Worm (Caenorhabditis elegans) whole organism, L4 larva: ENCODE data around the gene str-226.

Experiments used
- F44E2.7 ChIP-seq: fragments of 200-800 bp; sonication (Bioruptor generic); IDR thresholded peaks from 2 replicates; pipeline ENCODE4 v2.1.2; 2022; ENCODE audit warnings: missing genetic modification characterization, missing compliant biosample characterization
- lsy-2 ChIP-seq, 2 experiments: fragments of 150-350 bp in 1 of 2; sonication (generic microtip) in 1 of 2; optimal IDR thresholded peaks; 2 replicates each; lab custom pipeline; 2014 to 2017; ENCODE audit warnings: missing biosample characterization in 2 of 2, missing genetic modification characterization in 2 of 2
- mxl-3 ChIP-seq: fragments of 200-800 bp; sonication (Bioruptor generic); optimal IDR thresholded peaks from 2 replicates; lab custom pipeline; 2018; ENCODE audit warnings: mild to moderate bottlenecking, missing genetic modification characterization, missing compliant biosample characterization
- nhr-11 ChIP-seq: fragments of 150-350 bp; optimal IDR thresholded peaks from 2 replicates; lab custom pipeline; 2014; ENCODE audit warnings: missing biosample characterization, missing genetic modification characterization
- nhr-25 ChIP-seq: sonication (generic microtip); optimal IDR thresholded peaks from 2 replicates; lab custom pipeline; 2017; ENCODE audit warnings: missing genetic modification characterization, mild to moderate bottlenecking, missing compliant biosample characterization, antibody characterized with exemption, moderate library complexity, borderline replicate concordance; ENCODE audit not compliant: insufficient read depth
- nhr-28 ChIP-seq: fragments of 150-350 bp; optimal IDR thresholded peaks from 2 replicates; lab custom pipeline; 2014; ENCODE audit warnings: missing biosample characterization, missing genetic modification characterization
- spr-1 ChIP-seq: sonication (generic microtip); optimal IDR thresholded peaks from 2 replicates; lab custom pipeline; 2016; ENCODE audit warnings: mild to moderate bottlenecking, missing genetic modification characterization, missing compliant biosample characterization

DNA sequence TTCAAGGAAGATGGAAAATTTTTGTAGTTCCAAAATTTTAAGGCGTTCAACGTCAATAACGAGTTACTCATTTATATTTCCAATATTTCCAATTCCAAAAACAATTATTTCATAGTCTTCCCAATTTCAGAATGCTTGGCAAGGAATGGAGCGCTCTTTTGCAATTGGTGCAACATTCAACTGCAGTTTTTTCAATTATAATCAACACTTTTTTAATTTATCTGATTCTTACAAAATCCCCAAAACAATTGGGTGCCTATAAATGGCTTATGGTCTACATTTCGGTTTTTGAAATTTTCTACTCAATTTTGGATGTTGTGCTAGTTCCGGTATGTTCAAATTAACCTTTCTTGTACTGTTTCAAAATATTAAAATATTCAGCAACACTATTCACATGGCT, 4.8 kb upstream of the str-226 start, which contains the start of gene str-225:
- no peak for TF ChIP-seq nhr-28 (tag; lab: Kevin White, UChicago)
- no peak for TF ChIP-seq F44E2.7 (GFP tag; lab: Robert Waterston, UW)
- TF ChIP-seq nhr-25 (tag; lab: Kevin White, UChicago): no peak
- TF ChIP-seq mxl-3: no peak
- no peak for TF ChIP-seq spr-1 (tag; lab: Kevin White, UChicago)
- TF ChIP-seq nhr-11: no peak
- no peak for TF ChIP-seq lsy-2 (tag; optimal IDR thresholded peaks at IDR 0.05; lab: Kevin White, UChicago)
